Fruit fly (Drosophila melanogaster) whole organism, wandering third instar larva: Measurements from ENCODE around the gene CG12362.

Experiments
- Abd-B ChIP-seq: fragments of >200 bp; optimal IDR thresholded peaks from 2 replicates; lab custom pipeline; 2017; ENCODE audit warnings: missing biosample characterization, missing genetic modification characterization
- CG32264 ChIP-seq: fragments of 200-800 bp; sonication (Bioruptor generic); optimal IDR thresholded peaks from 2 replicates; lab custom pipeline; 2016; ENCODE audit warnings: missing biosample characterization, missing genetic modification characterization
- CG9705 ChIP-seq: fragments of 200-800 bp; sonication (Bioruptor generic); optimal IDR thresholded peaks from 2 replicates; lab custom pipeline; 2018; ENCODE audit warnings: missing biosample characterization, mild to moderate bottlenecking, missing genetic modification characterization
- CrebA ChIP-seq: fragments of 200-800 bp; sonication (Bioruptor generic); optimal IDR thresholded peaks from 2 replicates; lab custom pipeline; 2016; ENCODE audit warnings: missing biosample characterization, mild to moderate bottlenecking, missing genetic modification characterization, borderline replicate concordance
- Dfd ChIP-seq: fragments of >200 bp; optimal IDR thresholded peaks from 2 replicates; lab custom pipeline; 2017; ENCODE audit warnings: missing biosample characterization, missing genetic modification characterization
- Dif ChIP-seq: fragments of 200-275, 200-300 bp; sonication (Bioruptor generic); optimal IDR thresholded peaks from 2 replicates; lab custom pipeline; 2018; ENCODE audit warnings: missing biosample characterization, missing genetic modification characterization; ENCODE audit not compliant: partially characterized antibody
- GATAd ChIP-seq: sonication (Bioruptor generic); optimal IDR thresholded peaks from 2 replicates; lab custom pipeline; 2016; ENCODE audit warnings: missing biosample characterization, missing genetic modification characterization
- HLH106 ChIP-seq: fragments of 200-800 bp; optimal IDR thresholded peaks from 3 replicates; lab custom pipeline; 2019; ENCODE audit warnings: missing biosample characterization, mild to moderate bottlenecking, missing genetic modification characterization, moderate library complexity
- Hnf4 ChIP-seq: fragments of 200-800 bp; sonication (Bioruptor generic); optimal IDR thresholded peaks from 2 replicates; lab custom pipeline; 2016; ENCODE audit warnings: missing biosample characterization, mild to moderate bottlenecking, missing genetic modification characterization
- Hr78 ChIP-seq: fragments of >200 bp; optimal IDR thresholded peaks from 2 replicates; lab custom pipeline; 2017; ENCODE audit warnings: missing biosample characterization, missing genetic modification characterization
- Jra ChIP-seq: sonication (Bioruptor generic); optimal IDR thresholded peaks from 2 replicates; lab custom pipeline; 2016; ENCODE audit warnings: missing biosample characterization, missing genetic modification characterization
- N ChIP-seq: fragments of >200 bp; optimal IDR thresholded peaks from 2 replicates; lab custom pipeline; 2018; ENCODE audit warnings: missing biosample characterization, missing external identifiers, missing genetic modification characterization
- OdsH ChIP-seq: fragments of 200-800 bp; sonication (Bioruptor generic); optimal IDR thresholded peaks from 2 replicates; lab custom pipeline; 2016; ENCODE audit warnings: missing biosample characterization, mild to moderate bottlenecking, missing genetic modification characterization
- Rel ChIP-seq, 2 experiments: fragments of 200-800 bp; sonication (Bioruptor generic) in 1 of 2; optimal IDR thresholded peaks; 2 replicates in 1 of 2; 3 replicates in 1 of 2; lab custom pipeline; 2016 to 2019; ENCODE audit warnings: mild to moderate bottlenecking in 2 of 2, missing biosample characterization in 2 of 2, missing genetic modification characterization in 2 of 2, moderate library complexity in 1 of 2
- Sp1 ChIP-seq: fragments of 200-800 bp; sonication (Bioruptor generic); optimal IDR thresholded peaks from 3 replicates; lab custom pipeline; 2019; ENCODE audit warnings: missing biosample characterization, mild to moderate bottlenecking, missing genetic modification characterization, moderate library complexity
- Vsx2 ChIP-seq: fragments of 200-300, 225-300 bp; sonication (Bioruptor generic); optimal IDR thresholded peaks from 2 replicates; lab custom pipeline; 2018; ENCODE audit warnings: missing biosample characterization, missing genetic modification characterization; ENCODE audit not compliant: partially characterized antibody
- br ChIP-seq: fragments of 200-800 bp; sonication (Bioruptor generic); optimal IDR thresholded peaks from 2 replicates; lab custom pipeline; 2016; ENCODE audit warnings: missing biosample characterization, missing genetic modification characterization
- brk ChIP-seq: fragments of 200-800 bp; sonication (Bioruptor generic); optimal IDR thresholded peaks from 2 replicates; lab custom pipeline; 2016; ENCODE audit warnings: missing biosample characterization, mild to moderate bottlenecking, missing genetic modification characterization
- dmrt93B ChIP-seq: fragments of 200-800 bp; sonication (Bioruptor generic); optimal IDR thresholded peaks from 2 replicates; lab custom pipeline; 2018; ENCODE audit warnings: missing biosample characterization, mild to moderate bottlenecking, missing genetic modification characterization
- dsf ChIP-seq: sonication (Bioruptor generic); optimal IDR thresholded peaks from 2 replicates; lab custom pipeline; 2016; ENCODE audit warnings: missing biosample characterization, missing genetic modification characterization, borderline replicate concordance
- ey ChIP-seq: fragments of 200-800 bp; sonication (Bioruptor generic); optimal IDR thresholded peaks from 2 replicates; lab custom pipeline; 2016; ENCODE audit warnings: missing biosample characterization, missing genetic modification characterization
- foxo ChIP-seq, 2 experiments: fragments of 200-800 bp; sonication (Bioruptor generic); optimal IDR thresholded peaks; 2 replicates in 1 of 2; 3 replicates in 1 of 2; lab custom pipeline; 2016 to 2017; ENCODE audit warnings: missing biosample characterization in 2 of 2, missing genetic modification characterization in 2 of 2
- fru ChIP-seq: fragments of 200-800 bp; sonication (Bioruptor generic); optimal IDR thresholded peaks from 3 replicates; lab custom pipeline; 2016; ENCODE audit warnings: missing biosample characterization, mild to moderate bottlenecking, missing genetic modification characterization
- h ChIP-seq: fragments of 200-800 bp; sonication (Bioruptor generic); optimal IDR thresholded peaks from 3 replicates; lab custom pipeline; 2016; ENCODE audit warnings: missing biosample characterization, mild to moderate bottlenecking, missing genetic modification characterization
- jim ChIP-seq: fragments of 175-275, 200-325 bp; sonication (Bioruptor generic); optimal IDR thresholded peaks from 2 replicates; lab custom pipeline; 2016; ENCODE audit warnings: missing biosample characterization, mild to moderate bottlenecking, missing genetic modification characterization
- lola ChIP-seq: fragments of >200 bp; optimal IDR thresholded peaks from 2 replicates; lab custom pipeline; 2017; ENCODE audit warnings: missing biosample characterization, missing genetic modification characterization
- pan ChIP-seq: fragments of >200 bp; optimal IDR thresholded peaks from 2 replicates; lab custom pipeline; 2017
- psq ChIP-seq: fragments of 200-800 bp; sonication (Bioruptor generic); optimal IDR thresholded peaks from 3 replicates; lab custom pipeline; 2017; ENCODE audit warnings: missing biosample characterization, mild to moderate bottlenecking, missing genetic modification characterization, moderate library complexity
- rgr ChIP-seq: fragments of 200-800 bp; sonication (Bioruptor generic); optimal IDR thresholded peaks from 3 replicates; lab custom pipeline; 2016; ENCODE audit warnings: missing biosample characterization, mild to moderate bottlenecking, missing genetic modification characterization
- tai ChIP-seq: sonication (Bioruptor generic); optimal IDR thresholded peaks from 2 replicates; lab custom pipeline; 2016; ENCODE audit warnings: missing biosample characterization, missing genetic modification characterization
- usp ChIP-seq: fragments of >200 bp; optimal IDR thresholded peaks from 2 replicates; lab custom pipeline; 2017; ENCODE audit warnings: missing biosample characterization, missing genetic modification characterization
- woc ChIP-seq: sonication (Bioruptor generic); optimal IDR thresholded peaks from 2 replicates; lab custom pipeline; 2016; ENCODE audit warnings: missing biosample characterization, mild to moderate bottlenecking, missing genetic modification characterization

The CG12362 gene

dm6 chr3L:10396500-10396899 lies 16.1 kb upstream of the CG12362 start:
- TF ChIP-seq lola (no peak), Hr78 (GFP tag; lab: Kevin White, UChicago) (no peak), jim (GFP tag; lab: Kevin White, UChicago) (no peak), Dif (no peak), N (no peak), CG32264 (GFP tag; lab: Kevin White, UChicago) (no peak), ey (GFP tag; lab: Kevin White, UChicago) (no peak), Hnf4 (no peak), tai (no peak), rgr (GFP tag; lab: Kevin White, UChicago) (no peak), CrebA (no peak), Rel (GFP tag; optimal IDR thresholded peaks at IDR 0.05; lab: Kevin White, UChicago) (no peak), Rel (tag; optimal IDR thresholded peaks at IDR 0.05; lab: Kevin White, UChicago) (no peak), Abd-B (GFP tag; lab: Kevin White, UChicago) (no peak), usp (GFP tag; lab: Kevin White, UChicago) (no peak), Dfd (GFP tag; lab: Kevin White, UChicago) (no peak), pan (no peak), Jra (GFP tag; lab: Kevin White, UChicago) (no peak), h (GFP tag; lab: Kevin White, UChicago) (no peak), brk (GFP tag; lab: Kevin White, UChicago) (no peak), Vsx2 (GFP tag; lab: Kevin White, UChicago) (no peak)

- TF ChIP-seq Dif (no peak), br (GFP tag; lab: Kevin White, UChicago) (no peak), psq (GFP tag; lab: Kevin White, UChicago) (no peak), Jra (GFP tag; lab: Kevin White, UChicago) (no peak)
Measured at dm6 chr3L:10398678-10399077, 13.9 kb upstream of the CG12362 start.

dm6 chr3L:10407743-10408142 lies 4.9 kb upstream of the CG12362 start:
- TF ChIP-seq CG32264 (GFP tag; lab: Kevin White, UChicago), result no peak
- TF ChIP-seq ey (GFP tag; lab: Kevin White, UChicago), result no peak
- TF ChIP-seq Hnf4, result no peak
- TF ChIP-seq CrebA, result no peak
- no peak for TF ChIP-seq CG9705 (GFP tag; lab: Kevin White, UChicago)
- TF ChIP-seq GATAd, result no peak
- no peak for TF ChIP-seq Hr78 (GFP tag; lab: Kevin White, UChicago)
- TF ChIP-seq rgr (GFP tag; lab: Kevin White, UChicago), result no peak
- TF ChIP-seq jim (GFP tag; lab: Kevin White, UChicago), result no peak
- no peak for TF ChIP-seq psq (GFP tag; lab: Kevin White, UChicago)
- no peak for TF ChIP-seq OdsH (GFP tag; lab: Kevin White, UChicago)

- TF ChIP-seq Sp1 (GFP tag; lab: Kevin White, UChicago), result no peak
- TF ChIP-seq dmrt93B (GFP tag; lab: Kevin White, UChicago), result no peak
- no peak for TF ChIP-seq tai
- no peak for TF ChIP-seq OdsH (GFP tag; lab: Kevin White, UChicago)
- no peak for TF ChIP-seq Jra (GFP tag; lab: Kevin White, UChicago)
Measured at dm6 chr3L:10409511-10409910, 3.1 kb upstream of the CG12362 start.

dm6 chr3L:10411611-10412010 lies 1.0 kb upstream of the CG12362 start:
- TF ChIP-seq OdsH (GFP tag; lab: Kevin White, UChicago) (peak; percentile 58), Abd-B (GFP tag; lab: Kevin White, UChicago) (no peak), rgr (GFP tag; lab: Kevin White, UChicago) (peak; percentile 27), CG9705 (GFP tag; lab: Kevin White, UChicago) (no peak), psq (GFP tag; lab: Kevin White, UChicago) (peak; percentile 40), foxo (GFP tag; optimal IDR thresholded peaks at IDR 0.05; lab: Kevin White, UChicago) (peak in 1 of 2 experiments; percentile 71), Sp1 (GFP tag; lab: Kevin White, UChicago) (peak; percentile 74), woc (GFP tag; lab: Kevin White, UChicago) (peak; percentile 28), h (GFP tag; lab: Kevin White, UChicago) (peak; percentile 38), HLH106 (peak; percentile 69), Hr78 (GFP tag; lab: Kevin White, UChicago) (no peak), Hnf4 (no peak), fru (GFP tag; lab: Kevin White, UChicago) (peak; percentile 35), dsf (GFP tag; lab: Kevin White, UChicago) (no peak)
